Fruit fly (Drosophila melanogaster): Measurements from ENCODE around the gene CG33777.
A peak's percentile ranks its signal among the peaks of the same experiment; 100 is the strongest.

The CG33777 gene

DNA sequence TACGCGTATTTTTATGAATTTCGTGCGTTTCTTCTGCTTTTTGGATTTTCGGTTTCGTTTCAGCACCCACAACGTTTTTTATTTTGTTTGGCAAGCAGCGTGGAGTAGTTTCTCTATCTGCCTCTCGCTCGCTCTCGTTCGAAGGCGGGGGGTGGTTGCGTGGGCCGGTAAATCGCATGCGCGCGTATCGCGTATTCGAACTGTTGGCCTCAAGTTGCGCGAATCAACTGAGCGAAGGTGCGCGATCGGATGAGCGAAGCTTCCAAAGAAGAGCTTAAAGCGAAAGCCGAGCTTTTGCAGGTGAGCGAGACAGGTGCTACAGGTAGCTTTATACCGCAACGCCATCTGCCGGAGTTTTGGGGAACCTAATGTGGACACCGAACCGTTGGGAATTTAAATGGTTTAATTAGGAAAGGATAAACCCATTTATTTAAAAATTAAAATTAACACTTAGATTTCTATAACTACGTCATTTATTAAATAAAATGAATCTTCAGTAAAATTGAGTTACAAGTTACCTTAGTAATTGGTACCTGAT, 23.0 kb downstream of the CG33777 start, which contains the start of gene Tie (continued):
- TF ChIP-seq CG18619 (GFP tag; optimal IDR thresholded peaks at IDR 0.05), result no peak
- peak; percentile 12 for TF ChIP-seq CG13894 (tag; optimal IDR thresholded peaks at IDR 0.05)
- no peak for TF ChIP-seq H15 (GFP tag; IDR thresholded peaks at IDR 0.05)
- no peak for TF ChIP-seq CG2202 (tag; optimal IDR thresholded peaks at IDR 0.05)
- TF ChIP-seq CG14441 (GFP tag; IDR thresholded peaks at IDR 0.05), result no peak
- peak; percentile 59; the same call in 2 of the 3 replicates for TF ChIP-seq z (GFP tag; IDR thresholded peaks at IDR 0.05)
- no peak for TF ChIP-seq Hsf (GFP tag; optimal IDR thresholded peaks at IDR 0.05)
- no peak for TF ChIP-seq fd96Cb (tag; optimal IDR thresholded peaks at IDR 0.05)
- no peak for TF ChIP-seq YL-1 (GFP tag; optimal IDR thresholded peaks at IDR 0.05)
- no peak for TF ChIP-seq CG32772 (GFP tag; IDR thresholded peaks at IDR 0.05)
- no peak for TF ChIP-seq sd (tag; optimal IDR thresholded peaks at IDR 0.05)
- TF ChIP-seq Sin3A (optimal IDR thresholded peaks at IDR 0.05), result no peak
- no peak for TF ChIP-seq CG31388 (GFP tag; optimal IDR thresholded peaks at IDR 0.05)
- no peak for TF ChIP-seq sima (GFP tag; optimal IDR thresholded peaks at IDR 0.05)
- no peak for TF ChIP-seq CG17186 (GFP tag; optimal IDR thresholded peaks at IDR 0.05)
- peak; percentile 72 for TF ChIP-seq crol (GFP tag; IDR thresholded peaks at IDR 0.05)
- no peak for TF ChIP-seq Mes4 (GFP tag; optimal IDR thresholded peaks at IDR 0.05)
- TF ChIP-seq Myb (GFP tag; optimal IDR thresholded peaks at IDR 0.05), result peak; percentile 72
- TF ChIP-seq CG5180 (GFP tag; optimal IDR thresholded peaks at IDR 0.05), result peak; percentile 48
- TF ChIP-seq hkb (optimal IDR thresholded peaks at IDR 0.05), result no peak
- TF ChIP-seq hkb (GFP tag; IDR thresholded peaks at IDR 0.05), result peak; percentile 19; the same call in 1 of the 2 replicates
- peak; percentile 57 for TF ChIP-seq CG1832 (GFP tag; optimal IDR thresholded peaks at IDR 0.05)
- no peak for TF ChIP-seq CG5245 (GFP tag; optimal IDR thresholded peaks at IDR 0.05)
- no peak for TF ChIP-seq jigr1 (GFP tag; IDR thresholded peaks at IDR 0.05)
- no peak for TF ChIP-seq CG10462 (GFP tag; optimal IDR thresholded peaks at IDR 0.05)
- no peak for TF ChIP-seq CG12104 (GFP tag; optimal IDR thresholded peaks at IDR 0.05)
- no peak for TF ChIP-seq CG14965 (GFP tag; optimal IDR thresholded peaks at IDR 0.05; ENCODE audit: borderline replicate concordance)
- TF ChIP-seq yki (optimal IDR thresholded peaks at IDR 0.05), result no peak
- no peak for TF ChIP-seq ind (GFP tag; optimal IDR thresholded peaks at IDR 0.05)
- TF ChIP-seq ERR (GFP tag; optimal IDR thresholded peaks at IDR 0.05), result no peak
- TF ChIP-seq gem (tag; optimal IDR thresholded peaks at IDR 0.05), result no peak
- no peak for TF ChIP-seq usp (GFP tag; optimal IDR thresholded peaks at IDR 0.05)
- TF ChIP-seq CG18764 (GFP tag; optimal IDR thresholded peaks at IDR 0.05), result no peak
- TF ChIP-seq HHEX (GFP tag; optimal IDR thresholded peaks at IDR 0.05), result no peak
- TF ChIP-seq CG2875 (GFP tag; optimal IDR thresholded peaks at IDR 0.05), result no peak
- TF ChIP-seq CG6765 (GFP tag; optimal IDR thresholded peaks at IDR 0.05), result no peak
- no peak for TF ChIP-seq Xbp1 (GFP tag; optimal IDR thresholded peaks at IDR 0.05)
- TF ChIP-seq Meics (GFP tag; optimal IDR thresholded peaks at IDR 0.05), result no peak
- TF ChIP-seq trh (GFP tag; optimal IDR thresholded peaks at IDR 0.05), result no peak
- TF ChIP-seq Dbx (GFP tag; IDR thresholded peaks at IDR 0.05), result no peak
- no peak for TF ChIP-seq Fer2 (tag; optimal IDR thresholded peaks at IDR 0.05)
- TF ChIP-seq cwo (GFP tag; optimal IDR thresholded peaks at IDR 0.05), result no peak
- no peak for TF ChIP-seq lov (optimal IDR thresholded peaks at IDR 0.05)
- TF ChIP-seq lov (GFP tag; IDR thresholded peaks at IDR 0.05), result no peak
- TF ChIP-seq CG8281 (tag; optimal IDR thresholded peaks at IDR 0.05), result no peak
- peak; percentile 29; the same call in 1 of the 3 replicates for TF ChIP-seq CG34422 (GFP tag; IDR thresholded peaks at IDR 0.05)
- peak; percentile 83 for TF ChIP-seq Jarid2 (GFP tag; optimal IDR thresholded peaks at IDR 0.05)
- TF ChIP-seq lola (GFP tag; optimal IDR thresholded peaks at IDR 0.05), result no peak
- TF ChIP-seq CG1792 (GFP tag; optimal IDR thresholded peaks at IDR 0.05), result no peak
- no peak for TF ChIP-seq emc (GFP tag; optimal IDR thresholded peaks at IDR 0.05)
- no peak for TF ChIP-seq CG12769 (tag; optimal IDR thresholded peaks at IDR 0.05)
- TF ChIP-seq CG2116 (GFP tag; optimal IDR thresholded peaks at IDR 0.05), result no peak

Measured in whole organism, embryonic.